Fruit fly (Drosophila melanogaster): ENCODE measurements around the gene CG42594.

The CG42594 gene

dm6 chrX:4919040-4919881 is 78.6 kb downstream of the CG42594 start (continued):
- peak; percentile 86 for TF ChIP-seq Dbx (GFP tag; IDR thresholded peaks at IDR 0.05)
- TF ChIP-seq CG1832 (GFP tag; optimal IDR thresholded peaks at IDR 0.05): no peak
- peak; percentile 65 for TF ChIP-seq dimm (GFP tag; IDR thresholded peaks at IDR 0.05)
- TF ChIP-seq CG12104 (GFP tag; optimal IDR thresholded peaks at IDR 0.05): peak; percentile 45
- peak; percentile 5 for TF ChIP-seq CG13894 (tag; optimal IDR thresholded peaks at IDR 0.05)
- peak; percentile 75 for TF ChIP-seq CG18476 (GFP tag; optimal IDR thresholded peaks at IDR 0.05)
- peak; percentile 49 for TF ChIP-seq CG8281 (tag; optimal IDR thresholded peaks at IDR 0.05)
- no peak for TF ChIP-seq tna (GFP tag; IDR thresholded peaks at IDR 0.05; ENCODE audit: partially characterized antibody)
- TF ChIP-seq Hmx (GFP tag; optimal IDR thresholded peaks at IDR 0.05): peak; percentile 40
- no peak for TF ChIP-seq grn (GFP tag; optimal IDR thresholded peaks at IDR 0.05)
- TF ChIP-seq tap (tag; optimal IDR thresholded peaks at IDR 0.05): peak; percentile 69
- peak; percentile 70 for TF ChIP-seq CG7556 (GFP tag; optimal IDR thresholded peaks at IDR 0.05)
- TF ChIP-seq CG11695 (GFP tag; IDR thresholded peaks at IDR 0.05): peak; percentile 84; the same call in 2 of the 3 replicates
- peak; percentile 82 for TF ChIP-seq zfh1 (GFP tag; IDR thresholded peaks at IDR 0.05)
- TF ChIP-seq CkIIα-i1 (GFP tag; IDR thresholded peaks at IDR 0.05): peak; percentile 47; the same call in 1 of the 2 replicates
- TF ChIP-seq CG4328 (GFP tag; optimal IDR thresholded peaks at IDR 0.05): no peak
- TF ChIP-seq dati (GFP tag; IDR thresholded peaks at IDR 0.05): 0 out of 2 replicates have a peak, but pooled peaks have one; percentile 54
- TF ChIP-seq CG15514 (GFP tag; optimal IDR thresholded peaks at IDR 0.05): peak; percentile 62
- peak; percentile 43 for TF ChIP-seq CG11723 (GFP tag; optimal IDR thresholded peaks at IDR 0.05)
- TF ChIP-seq CG17802 (tag; optimal IDR thresholded peaks at IDR 0.05): peak; percentile 27
- peak; percentile 17 for TF ChIP-seq ewg (GFP tag; optimal IDR thresholded peaks at IDR 0.05)
- TF ChIP-seq zen2 (GFP tag; IDR thresholded peaks at IDR 0.05; ENCODE audit: partially characterized antibody): no peak
- TF ChIP-seq da (GFP tag; optimal IDR thresholded peaks at IDR 0.05): peak; percentile 60
- 0 out of 2 replicates have a peak, but pooled peaks have one; percentile 23 for TF ChIP-seq Dref (GFP tag; IDR thresholded peaks at IDR 0.05)
- TF ChIP-seq ase (GFP tag; IDR thresholded peaks at IDR 0.05): peak; percentile 84
- TF ChIP-seq row (GFP tag; IDR thresholded peaks at IDR 0.05): peak; percentile 92
- peak; percentile 79 for TF ChIP-seq CG18599 (GFP tag; optimal IDR thresholded peaks at IDR 0.05)
- peak; percentile 87 for TF ChIP-seq CG34422 (GFP tag; IDR thresholded peaks at IDR 0.05)
- peak in 1 of 3 experiments; percentile 21 for TF ChIP-seq lola (GFP tag; optimal IDR thresholded peaks at IDR 0.05)
- peak; percentile 12 for TF ChIP-seq CG7928 (GFP tag; optimal IDR thresholded peaks at IDR 0.05)
- TF ChIP-seq en (GFP tag; optimal IDR thresholded peaks at IDR 0.05): peak; percentile 74
- 0 out of 2 replicates have a peak, but pooled peaks have one; percentile 5 for TF ChIP-seq Bgb (GFP tag; IDR thresholded peaks at IDR 0.05; ENCODE audit: partially characterized antibody)
- no peak for TF ChIP-seq CG13287 (GFP tag; IDR thresholded peaks at IDR 0.05; ENCODE audit: partially characterized antibody)
- peak; percentile 57 for TF ChIP-seq Bdp1 (GFP tag; optimal IDR thresholded peaks at IDR 0.05)
- TF ChIP-seq CG34376 (GFP tag; optimal IDR thresholded peaks at IDR 0.05): peak; percentile 1
- peak; percentile 78 for TF ChIP-seq Dad (GFP tag; optimal IDR thresholded peaks at IDR 0.05)
- no peak for TF ChIP-seq Sin3A (optimal IDR thresholded peaks at IDR 0.05)
- peak; percentile 52 for TF ChIP-seq Fer2 (tag; optimal IDR thresholded peaks at IDR 0.05)
- no peak for TF ChIP-seq HLH4C (GFP tag; IDR thresholded peaks at IDR 0.05; ENCODE audit: partially characterized antibody)
- peak; percentile 29 for TF ChIP-seq CG15601 (tag; optimal IDR thresholded peaks at IDR 0.05)
- peak; percentile 41; the same call in 1 of the 2 replicates for TF ChIP-seq CG8765 (GFP tag; IDR thresholded peaks at IDR 0.05)
- TF ChIP-seq CG15479 (GFP tag; optimal IDR thresholded peaks at IDR 0.05): no peak
- peak; percentile 25 for TF ChIP-seq NC2α (GFP tag; optimal IDR thresholded peaks at IDR 0.05)
- TF ChIP-seq CG11560 (tag; IDR thresholded peaks at IDR 0.05): peak; percentile 80; the same call in 2 of the 3 replicates
- peak; percentile 43 for TF ChIP-seq CG3995 (GFP tag; optimal IDR thresholded peaks at IDR 0.05)
- no peak for TF ChIP-seq usp (GFP tag; optimal IDR thresholded peaks at IDR 0.05)
- TF ChIP-seq esg (GFP tag; conservative IDR thresholded peaks at IDR 0.05): peak; percentile 88
- no peak for TF ChIP-seq MESR4 (GFP tag; optimal IDR thresholded peaks at IDR 0.05)

All from whole organism, embryonic.